Fruit fly (Drosophila melanogaster) whole organism, embryonic: ENCODE results near the gene CG13917.

Experiments
- Bgb ChIP-seq: fragments of 200-800 bp; sonication (Bioruptor generic); IDR thresholded peaks from 2 replicates; pipeline ENCODE4 v1.3.6; 2022; ENCODE audit warnings: missing biosample characterization, missing genetic modification characterization; ENCODE audit not compliant: partially characterized antibody
- CG10274 ChIP-seq: fragments of 200-800 bp; sonication (Bioruptor generic); optimal IDR thresholded peaks from 3 replicates; lab custom pipeline; 2017; ENCODE audit warnings: missing biosample characterization, mild to moderate bottlenecking, missing genetic modification characterization
- CG1529 ChIP-seq: fragments of 200-800 bp; sonication (Bioruptor generic); optimal IDR thresholded peaks from 3 replicates; lab custom pipeline; 2018; ENCODE audit warnings: missing biosample characterization, missing genetic modification characterization
- CG15696 ChIP-seq: fragments of 200-800 bp; sonication (Bioruptor generic); optimal IDR thresholded peaks from 2 replicates; lab custom pipeline; 2019; ENCODE audit warnings: missing biosample characterization, mild to moderate bottlenecking, missing genetic modification characterization, moderate library complexity
- CG2875 ChIP-seq: fragments of 200-800 bp; sonication (Bioruptor generic); optimal IDR thresholded peaks from 2 replicates; lab custom pipeline; 2017; ENCODE audit warnings: missing biosample characterization, mild to moderate bottlenecking, missing genetic modification characterization, missing genetic modification reagents
- CG31224 ChIP-seq: fragments of 200-800 bp; sonication (Bioruptor generic); IDR thresholded peaks from 2 replicates; pipeline ENCODE4 v1.3.6; 2022; ENCODE audit warnings: missing biosample characterization, missing genetic modification characterization
- CG32772 ChIP-seq: fragments of 200-800 bp; sonication (Bioruptor generic); IDR thresholded peaks from 2 replicates; pipeline ENCODE4 v1.3.6; 2022; ENCODE audit warnings: missing biosample characterization, missing genetic modification characterization
- CG3838 ChIP-seq: fragments of 200-800 bp; sonication (Bioruptor generic); optimal IDR thresholded peaks from 3 replicates; lab custom pipeline; 2016; ENCODE audit warnings: missing biosample characterization, missing genetic modification characterization
- CG6175 ChIP-seq: fragments of 200-800 bp; sonication (Bioruptor generic); IDR thresholded peaks from 3 replicates; pipeline ENCODE4 v1.3.6; 2022; ENCODE audit warnings: missing biosample characterization, missing genetic modification characterization
- CG7963 ChIP-seq: fragments of 200-800 bp; sonication (Bioruptor generic); IDR thresholded peaks from 3 replicates; pipeline ENCODE4 v1.3.6; 2022; ENCODE audit warnings: missing biosample characterization, missing genetic modification characterization; ENCODE audit not compliant: partially characterized antibody
- CG7987 ChIP-seq: fragments of 200-800 bp; sonication (Bioruptor generic); optimal IDR thresholded peaks from 2 replicates; lab custom pipeline; 2018; ENCODE audit warnings: missing biosample characterization, mild to moderate bottlenecking, missing genetic modification characterization, moderate library complexity
- CG8924 ChIP-seq: fragments of 200-800 bp; optimal IDR thresholded peaks from 3 replicates; lab custom pipeline; 2019; ENCODE audit warnings: missing biosample characterization, mild to moderate bottlenecking, missing genetic modification characterization, moderate library complexity
- CG8944 ChIP-seq: fragments of 200-800 bp; sonication (Bioruptor generic); optimal IDR thresholded peaks from 3 replicates; lab custom pipeline; 2016; ENCODE audit warnings: missing biosample characterization, missing genetic modification characterization
- CG9437 ChIP-seq: fragments of 200-800 bp; sonication (Bioruptor generic); optimal IDR thresholded peaks from 2 replicates; lab custom pipeline; 2018; ENCODE audit warnings: missing biosample characterization, mild to moderate bottlenecking, missing genetic modification characterization
- Chrac-16 ChIP-seq: fragments of 200-800 bp; sonication (Bioruptor generic); optimal IDR thresholded peaks from 3 replicates; lab custom pipeline; 2016; ENCODE audit warnings: missing biosample characterization, missing genetic modification characterization
- Dek ChIP-seq: fragments of 200-800 bp; sonication (Bioruptor generic); optimal IDR thresholded peaks from 3 replicates; lab custom pipeline; 2019; ENCODE audit warnings: missing biosample characterization, mild to moderate bottlenecking, missing genetic modification characterization, moderate library complexity
- Ets65A ChIP-seq: fragments of 200-800 bp; sonication (Bioruptor generic); peaks from one replicate; lab custom pipeline; 2016; ENCODE audit warnings: missing biosample characterization, missing genetic modification characterization
- Hsf ChIP-seq: fragments of 200-800 bp; sonication (Bioruptor generic); optimal IDR thresholded peaks from 3 replicates; lab custom pipeline; 2016; ENCODE audit warnings: missing biosample characterization, missing genetic modification characterization
- Med ChIP-seq: fragments of 200-800 bp; sonication (Bioruptor generic); peaks from one replicate; lab custom pipeline; 2016; ENCODE audit warnings: missing biosample characterization, missing genetic modification characterization, mild to moderate bottlenecking, inconsistent platforms, moderate library complexity
- Myb ChIP-seq: fragments of 200-800 bp; sonication (Bioruptor generic); optimal IDR thresholded peaks from 2 replicates; lab custom pipeline; 2016; ENCODE audit warnings: missing biosample characterization, missing genetic modification characterization
- Ptx1 ChIP-seq: fragments of 200-800 bp; sonication (Bioruptor generic); IDR thresholded peaks from 2 replicates; pipeline ENCODE4 v1.3.6; 2022; ENCODE audit warnings: missing biosample characterization, missing genetic modification characterization
- Rx ChIP-seq: fragments of 200-800 bp; sonication (Bioruptor generic); IDR thresholded peaks from 2 replicates; pipeline ENCODE4 v1.3.6; 2022; ENCODE audit warnings: missing biosample characterization, missing genetic modification characterization
- Stat92E ChIP-seq, 3 experiments: fragments of >200 bp in 2 of 3; fragments of 200-800 bp in 1 of 3; sonication (Bioruptor generic) in 1 of 3; optimal IDR thresholded peaks; 2 replicates each; lab custom pipeline; 2017 to 2019; ENCODE audit warnings: missing biosample characterization in 3 of 3, missing genetic modification characterization in 3 of 3, mild to moderate bottlenecking in 1 of 3, moderate library complexity in 1 of 3
- Tbp ChIP-seq: fragments of >200 bp; optimal IDR thresholded peaks from 2 replicates; lab custom pipeline; 2018; ENCODE audit warnings: missing biosample characterization, missing genetic modification characterization
- Xbp1 ChIP-seq: fragments of 200-800 bp; sonication (Bioruptor generic); optimal IDR thresholded peaks from 3 replicates; lab custom pipeline; 2016; ENCODE audit warnings: missing biosample characterization, mild to moderate bottlenecking, missing genetic modification characterization
- ash1 ChIP-seq: fragments of 200-800 bp; sonication (Bioruptor generic); optimal IDR thresholded peaks from 2 replicates; lab custom pipeline; 2018; ENCODE audit warnings: missing biosample characterization, mild to moderate bottlenecking, missing genetic modification characterization
- bbx ChIP-seq: fragments of 200-800 bp; sonication (Bioruptor generic); IDR thresholded peaks from 2 replicates; pipeline ENCODE4 v1.3.6; 2022; ENCODE audit warnings: missing biosample characterization, missing genetic modification characterization; ENCODE audit not compliant: partially characterized antibody
- caup ChIP-seq: fragments of 200-800 bp; sonication (Bioruptor generic); optimal IDR thresholded peaks from 3 replicates; lab custom pipeline; 2017; ENCODE audit warnings: missing biosample characterization, mild to moderate bottlenecking, missing genetic modification characterization, moderate library complexity; ENCODE audit not compliant: severe bottlenecking
- disco-r ChIP-seq: fragments of 200-800 bp; sonication (Bioruptor generic); optimal IDR thresholded peaks from 2 replicates; lab custom pipeline; 2016; ENCODE audit warnings: missing biosample characterization, missing genetic modification characterization
- dm ChIP-seq: fragments of 200-800 bp; sonication (Bioruptor generic); optimal IDR thresholded peaks from 3 replicates; lab custom pipeline; 2016; ENCODE audit warnings: missing biosample characterization, missing genetic modification characterization
- en ChIP-seq: fragments of 200-800 bp; sonication (Bioruptor generic); optimal IDR thresholded peaks from 2 replicates; lab custom pipeline; 2016; ENCODE audit warnings: missing biosample characterization, missing genetic modification characterization
- esg ChIP-seq: fragments of 200-800 bp; sonication (Bioruptor generic); conservative IDR thresholded peaks from 2 replicates; pipeline ENCODE4 v1.3.6; 2022; ENCODE audit warnings: missing biosample characterization, missing genetic modification characterization
- eve ChIP-seq, 2 experiments: fragments of >200 bp; optimal IDR thresholded peaks; 2 replicates each; lab custom pipeline; 2017; ENCODE audit warnings: missing biosample characterization in 2 of 2, missing genetic modification characterization in 2 of 2
- gem ChIP-seq: fragments of 200-800 bp; sonication (Bioruptor generic); optimal IDR thresholded peaks from 2 replicates; lab custom pipeline; 2019; ENCODE audit warnings: missing biosample characterization, mild to moderate bottlenecking, missing genetic modification characterization, moderate library complexity
- gfzf ChIP-seq: fragments of 200-800 bp; sonication (Bioruptor generic); optimal IDR thresholded peaks from 2 replicates; lab custom pipeline; 2016; ENCODE audit warnings: missing biosample characterization, mild to moderate bottlenecking, missing genetic modification characterization, moderate library complexity
- her ChIP-seq: fragments of 200-800 bp; sonication (Bioruptor generic); optimal IDR thresholded peaks from 2 replicates; lab custom pipeline; 2016; ENCODE audit warnings: missing biosample characterization, missing genetic modification characterization
- ken ChIP-seq: fragments of 200-800 bp; sonication (Bioruptor generic); IDR thresholded peaks from 3 replicates; pipeline ENCODE4 v1.3.6; 2022; ENCODE audit warnings: missing biosample characterization, missing genetic modification characterization
- kni ChIP-seq: fragments of 200-800 bp; sonication (Bioruptor generic); optimal IDR thresholded peaks from 3 replicates; lab custom pipeline; 2017; ENCODE audit warnings: mild to moderate bottlenecking, missing biosample characterization, missing genetic modification reagents, missing genetic modification characterization
- lmd ChIP-seq: fragments of 200-800 bp; sonication (Bioruptor generic); IDR thresholded peaks from 2 replicates; pipeline ENCODE4 v1.3.6; 2022; ENCODE audit warnings: missing biosample characterization, missing genetic modification characterization
- nau ChIP-seq: fragments of 200-800 bp; sonication (Bioruptor generic); optimal IDR thresholded peaks from 3 replicates; lab custom pipeline; 2017; ENCODE audit warnings: missing biosample characterization, mild to moderate bottlenecking, missing genetic modification characterization, missing genetic modification reagents
- onecut ChIP-seq: fragments of 200-800 bp; sonication (Bioruptor generic); IDR thresholded peaks from 2 replicates; pipeline ENCODE4 v1.3.6; 2022; ENCODE audit warnings: missing biosample characterization, missing genetic modification characterization
- psq ChIP-seq: fragments of 200-800 bp; sonication (Bioruptor generic); optimal IDR thresholded peaks from 2 replicates; lab custom pipeline; 2017; ENCODE audit warnings: missing biosample characterization, missing genetic modification characterization
- pum ChIP-seq: fragments of 200-800 bp; sonication (Bioruptor generic); optimal IDR thresholded peaks from 2 replicates; lab custom pipeline; 2016; ENCODE audit warnings: missing biosample characterization, missing genetic modification characterization
- repo ChIP-seq: fragments of 200-800 bp; sonication (Bioruptor generic); optimal IDR thresholded peaks from 2 replicates; lab custom pipeline; 2016; ENCODE audit warnings: missing biosample characterization, missing genetic modification characterization
- ro ChIP-seq: fragments of 200-800 bp; sonication (Bioruptor generic); IDR thresholded peaks from 2 replicates; pipeline ENCODE4 v1.3.6; 2022; ENCODE audit warnings: missing biosample characterization, missing genetic modification characterization
- so ChIP-seq: fragments of 200-800 bp; sonication (Bioruptor generic); IDR thresholded peaks from 3 replicates; pipeline ENCODE4 v1.3.6; 2022; ENCODE audit warnings: missing biosample characterization, missing genetic modification characterization
- tin ChIP-seq: fragments of 200-800 bp; sonication (Bioruptor generic); optimal IDR thresholded peaks from 3 replicates; lab custom pipeline; 2016; ENCODE audit warnings: missing biosample characterization, missing genetic modification characterization
- tna ChIP-seq: fragments of 200-800 bp; sonication (Bioruptor generic); IDR thresholded peaks from 2 replicates; pipeline ENCODE4 v1.3.6; 2022; ENCODE audit warnings: missing biosample characterization, missing genetic modification characterization; ENCODE audit not compliant: partially characterized antibody
- vnd ChIP-seq: fragments of 200-800 bp; sonication (Bioruptor generic); IDR thresholded peaks from 3 replicates; pipeline ENCODE4 v1.3.6; 2022; ENCODE audit warnings: missing biosample characterization, missing genetic modification characterization; ENCODE audit not compliant: partially characterized antibody

The CG13917 gene

DNA sequence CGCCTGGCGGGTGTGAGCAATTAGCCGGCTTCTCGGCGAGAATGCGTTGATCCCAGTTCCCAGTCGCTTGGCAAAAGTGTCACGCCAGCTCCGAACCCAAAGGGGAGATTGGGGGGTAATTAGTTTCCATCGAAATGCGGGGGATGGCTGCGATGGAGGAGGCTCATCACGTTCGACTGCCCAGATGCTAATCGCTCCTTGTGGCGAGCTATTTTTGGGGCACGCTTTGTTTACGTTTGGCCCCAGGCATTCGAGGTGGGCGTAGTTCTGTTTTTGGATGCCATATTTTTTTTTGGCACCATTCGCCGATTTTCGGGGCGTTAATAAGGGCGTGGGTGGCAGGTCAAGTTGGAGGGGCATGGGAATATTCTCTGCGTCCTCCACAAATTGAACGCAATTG is 3.7 kb downstream of the CG13917 start (continued):
- TF ChIP-seq onecut, result no peak
- no peak for TF ChIP-seq Rx (GFP tag; lab: Robert Waterston, UW)
- TF ChIP-seq repo (GFP tag; lab: Kevin White, UChicago), result no peak

DNA sequence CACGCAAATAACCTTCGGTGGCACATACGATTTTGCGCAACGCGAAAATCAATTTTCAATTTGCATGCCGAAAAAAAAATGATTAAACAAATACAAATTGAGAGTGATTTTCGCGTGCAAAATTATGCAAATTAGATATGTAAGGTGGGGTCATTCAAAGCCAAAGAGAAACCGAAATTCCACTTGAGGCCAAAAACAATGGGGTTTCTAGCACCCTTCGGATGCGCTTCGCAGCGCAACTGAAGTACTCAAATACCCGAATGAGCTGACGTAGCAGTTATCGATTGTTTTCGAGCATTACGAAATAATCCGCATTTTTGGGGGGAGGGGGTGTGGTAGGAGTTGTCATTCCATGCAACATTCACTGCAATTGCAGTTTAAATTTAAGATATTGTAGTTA is 4.3 kb downstream of the CG13917 start:
- no peak for TF ChIP-seq CG7987 (GFP tag; lab: Kevin White, UChicago)
- TF ChIP-seq nau, result no peak
- peak; percentile 9 for TF ChIP-seq Ets65A (GFP tag; lab: Kevin White, UChicago)
- TF ChIP-seq CG1529, result no peak
- no peak for TF ChIP-seq Med
- peak; percentile 90 for TF ChIP-seq CG10274 (GFP tag; lab: Kevin White, UChicago)
- no peak for TF ChIP-seq ken (GFP tag; lab: Robert Waterston, UW)
- no peak for TF ChIP-seq CG7963
- TF ChIP-seq eve (GFP tag; optimal IDR thresholded peaks at IDR 0.05; lab: Kevin White, UChicago), result peak in 1 of 2 experiments; percentile 78
- TF ChIP-seq CG15696 (tag; lab: Kevin White, UChicago), result no peak
- no peak for TF ChIP-seq ro

DNA sequence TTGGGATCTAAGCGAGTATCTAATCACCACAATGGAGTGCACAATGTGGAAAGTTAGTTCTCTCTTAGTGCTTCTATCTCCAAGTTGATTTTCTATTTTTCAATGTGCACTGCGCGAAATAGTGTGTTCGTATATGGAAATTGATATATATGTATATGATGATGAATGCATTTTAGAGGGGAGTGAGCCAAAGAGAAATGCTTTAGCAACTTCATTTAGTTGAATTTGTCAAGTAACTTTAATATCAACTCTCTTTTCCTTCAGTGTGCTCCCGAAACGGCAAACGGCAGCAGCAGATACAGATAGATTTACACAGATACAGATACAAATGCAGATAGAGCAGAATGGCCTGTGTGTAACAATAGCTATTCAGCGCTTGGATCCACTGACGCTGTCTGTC is 7.5 kb downstream of the CG13917 start:
- peak; percentile 65 for TF ChIP-seq CG32772 (GFP tag; lab: Robert Waterston, UW)
- peak; percentile 67; the same call in 2 of the 3 replicates for TF ChIP-seq so (GFP tag; lab: Robert Waterston, UW)
- TF ChIP-seq CG31224 (GFP tag; lab: Robert Waterston, UW), result peak; percentile 27; the same call in 1 of the 2 replicates
- no peak for TF ChIP-seq CG6175
- TF ChIP-seq kni (GFP tag; lab: Kevin White, UChicago), result no peak
- TF ChIP-seq Myb (GFP tag; lab: Kevin White, UChicago), result no peak
- no peak for TF ChIP-seq CG7987 (GFP tag; lab: Kevin White, UChicago)
- TF ChIP-seq tna (GFP tag; lab: Robert Waterston, UW), result no peak
- peak; percentile 73 for TF ChIP-seq Xbp1 (GFP tag; lab: Kevin White, UChicago)
- peak; percentile 56 for TF ChIP-seq CG2875 (GFP tag; lab: Kevin White, UChicago)
- TF ChIP-seq tin (GFP tag; lab: Kevin White, UChicago), result no peak
- TF ChIP-seq nau, result no peak
- peak; percentile 71 for TF ChIP-seq esg (GFP tag; lab: Robert Waterston, UW)
- TF ChIP-seq dm (GFP tag; lab: Kevin White, UChicago), result no peak
- TF ChIP-seq her (GFP tag; lab: Kevin White, UChicago), result peak; percentile 11
- TF ChIP-seq bbx (GFP tag; lab: Robert Waterston, UW), result no peak
- peak; percentile 18 for TF ChIP-seq en (GFP tag; lab: Kevin White, UChicago)
- TF ChIP-seq Hsf (GFP tag; lab: Kevin White, UChicago), result peak; percentile 69
- TF ChIP-seq Stat92E (GFP tag; optimal IDR thresholded peaks at IDR 0.05; lab: Kevin White, UChicago), result no peak
- no peak for TF ChIP-seq ash1 (GFP tag; lab: Kevin White, UChicago)
- TF ChIP-seq Bgb (GFP tag; lab: Robert Waterston, UW), result no peak
- peak; percentile 30 for TF ChIP-seq CG9437 (GFP tag; lab: Kevin White, UChicago)
- peak; percentile 53 for TF ChIP-seq CG8944 (GFP tag; lab: Kevin White, UChicago)
- no peak for TF ChIP-seq vnd (GFP tag; lab: Robert Waterston, UW)
- no peak for TF ChIP-seq disco-r (GFP tag; lab: Kevin White, UChicago)
- peak; percentile 71 for TF ChIP-seq Chrac-16 (GFP tag; lab: Kevin White, UChicago)
- TF ChIP-seq Ptx1, result peak; percentile 66
- TF ChIP-seq psq (GFP tag; lab: Kevin White, UChicago), result peak; percentile 22
- peak; percentile 46 for TF ChIP-seq pum (GFP tag; lab: Kevin White, UChicago)
- no peak for TF ChIP-seq Dek (tag; lab: Kevin White, UChicago)
- no peak for TF ChIP-seq caup (GFP tag; lab: Kevin White, UChicago)
- TF ChIP-seq gfzf (GFP tag; lab: Kevin White, UChicago), result no peak
- peak; percentile 78 for TF ChIP-seq gem
- TF ChIP-seq Tbp (GFP tag; lab: Kevin White, UChicago), result no peak
- peak; percentile 61 for TF ChIP-seq lmd (GFP tag; lab: Robert Waterston, UW)
- no peak for TF ChIP-seq CG3838 (GFP tag; lab: Kevin White, UChicago)
- peak; percentile 69 for TF ChIP-seq CG8924 (tag; lab: Kevin White, UChicago)
